Fruit fly (Drosophila melanogaster): ENCODE measurements around the gene CG6678.

CG6678 gene

dm6 chr3R:21878473-21878872 is 8.4 kb upstream of the CG6678 start, which contains the start of gene CG34148 (continued):
- TF ChIP-seq gsb-n (tag; optimal IDR thresholded peaks at IDR 0.05): no peak
- TF ChIP-seq Camta (GFP tag; optimal IDR thresholded peaks at IDR 0.05): no peak
- no peak for TF ChIP-seq pfk (GFP tag; optimal IDR thresholded peaks at IDR 0.05)
- TF ChIP-seq Myb (GFP tag; optimal IDR thresholded peaks at IDR 0.05): no peak
- TF ChIP-seq CG2875 (GFP tag; optimal IDR thresholded peaks at IDR 0.05): no peak
- TF ChIP-seq Vsx1 (GFP tag; optimal IDR thresholded peaks at IDR 0.05): no peak
- TF ChIP-seq zf30C (GFP tag; optimal IDR thresholded peaks at IDR 0.05): no peak
- no peak for TF ChIP-seq usp (GFP tag; optimal IDR thresholded peaks at IDR 0.05)
- no peak for TF ChIP-seq gro (GFP tag; optimal IDR thresholded peaks at IDR 0.05)
- peak; percentile 61; the same call in 2 of the 3 replicates for TF ChIP-seq CG16813 (GFP tag; IDR thresholded peaks at IDR 0.05; ENCODE audit: partially characterized antibody)
- no peak for TF ChIP-seq ems (GFP tag; optimal IDR thresholded peaks at IDR 0.05)
- no peak for TF ChIP-seq CG13624 (GFP tag; optimal IDR thresholded peaks at IDR 0.05)
- no peak for TF ChIP-seq NC2β (GFP tag; optimal IDR thresholded peaks at IDR 0.05)
- TF ChIP-seq Abd-B (GFP tag; optimal IDR thresholded peaks at IDR 0.05): no peak
- TF ChIP-seq lov (optimal IDR thresholded peaks at IDR 0.05): no peak
- no peak for TF ChIP-seq lov (GFP tag; IDR thresholded peaks at IDR 0.05)
- peak; percentile 90 for TF ChIP-seq tna (GFP tag; IDR thresholded peaks at IDR 0.05; ENCODE audit: partially characterized antibody)
- TF ChIP-seq ftz-f1 (GFP tag; optimal IDR thresholded peaks at IDR 0.05): no peak
- no peak for TF ChIP-seq CG10565 (GFP tag; optimal IDR thresholded peaks at IDR 0.05)
- TF ChIP-seq CG15601 (tag; optimal IDR thresholded peaks at IDR 0.05): no peak
- TF ChIP-seq onecut (GFP tag; IDR thresholded peaks at IDR 0.05): no peak
- peak; percentile 50; the same call in 1 of the 3 replicates for TF ChIP-seq knrl (GFP tag; IDR thresholded peaks at IDR 0.05; ENCODE audit: partially characterized antibody)
- TF ChIP-seq otp (GFP tag; IDR thresholded peaks at IDR 0.05): no peak
- TF ChIP-seq CG8478 (optimal IDR thresholded peaks at IDR 0.05): no peak
- peak; percentile 91 for TF ChIP-seq zen2 (GFP tag; IDR thresholded peaks at IDR 0.05; ENCODE audit: partially characterized antibody)
- peak; percentile 63; the same call in 1 of the 3 replicates for TF ChIP-seq hb (GFP tag; IDR thresholded peaks at IDR 0.05; ENCODE audit: partially characterized antibody)
- no peak for TF ChIP-seq CG32532 (GFP tag; IDR thresholded peaks at IDR 0.05)
- TF ChIP-seq insv (GFP tag; optimal IDR thresholded peaks at IDR 0.05): no peak
- no peak for TF ChIP-seq CG31365 (tag; optimal IDR thresholded peaks at IDR 0.05)
- TF ChIP-seq seq (GFP tag; IDR thresholded peaks at IDR 0.05): no peak
- TF ChIP-seq D (optimal IDR thresholded peaks at IDR 0.05): no peak
- TF ChIP-seq D (GFP tag; optimal IDR thresholded peaks at IDR 0.05): no peak
- TF ChIP-seq Meics (GFP tag; optimal IDR thresholded peaks at IDR 0.05): no peak
- no peak for TF ChIP-seq bcd (GFP tag; optimal IDR thresholded peaks at IDR 0.05)
- no peak for TF ChIP-seq Nf-YB (GFP tag; optimal IDR thresholded peaks at IDR 0.05)
- no peak for TF ChIP-seq org-1 (GFP tag; optimal IDR thresholded peaks at IDR 0.05)
- no peak for TF ChIP-seq crol (GFP tag; IDR thresholded peaks at IDR 0.05)
- TF ChIP-seq pan (optimal IDR thresholded peaks at IDR 0.05): no peak
- TF ChIP-seq pan (GFP tag; optimal IDR thresholded peaks at IDR 0.05 in 1 of 2, IDR thresholded peaks at IDR 0.05 in 1 of 2): no peak
- no peak for TF ChIP-seq CG3995 (GFP tag; optimal IDR thresholded peaks at IDR 0.05)
- no peak for TF ChIP-seq CG4707 (GFP tag; optimal IDR thresholded peaks at IDR 0.05)
- no peak for TF ChIP-seq CG8290 (GFP tag; optimal IDR thresholded peaks at IDR 0.05)
- no peak for TF ChIP-seq CG8290 (tag; optimal IDR thresholded peaks at IDR 0.05)
- TF ChIP-seq gem (tag; optimal IDR thresholded peaks at IDR 0.05): no peak
- TF ChIP-seq ind (GFP tag; optimal IDR thresholded peaks at IDR 0.05): no peak
- TF ChIP-seq wek (GFP tag; optimal IDR thresholded peaks at IDR 0.05): no peak
- TF ChIP-seq Opbp (GFP tag; IDR thresholded peaks at IDR 0.05; ENCODE audit: partially characterized antibody): peak; percentile 68; the same call in 2 of the 3 replicates
- TF ChIP-seq Jarid2 (GFP tag; optimal IDR thresholded peaks at IDR 0.05): no peak
- TF ChIP-seq CG17359 (tag; optimal IDR thresholded peaks at IDR 0.05): no peak
- no peak for TF ChIP-seq CG6689 (GFP tag; IDR thresholded peaks at IDR 0.05)
- TF ChIP-seq Hr39 (optimal IDR thresholded peaks at IDR 0.05): no peak
- no peak for TF ChIP-seq CG17328 (GFP tag; IDR thresholded peaks at IDR 0.05)
- TF ChIP-seq ato (GFP tag; IDR thresholded peaks at IDR 0.05; ENCODE audit: partially characterized antibody): peak; percentile 85
